Fruit fly (Drosophila melanogaster) whole organism, embryonic: ENCODE measurements around the gene Alp13.
A peak's percentile ranks its signal among the peaks of the same experiment; 100 is the strongest.

Experiments used
- ATbp ChIP-seq: fragments of 200-800 bp; sonication (Bioruptor generic); optimal IDR thresholded peaks from 2 replicates; lab custom pipeline; 2017; ENCODE audit warnings: missing biosample characterization, mild to moderate bottlenecking, missing genetic modification characterization, missing genetic modification reagents
- Abd-B ChIP-seq: fragments of 200-800 bp; sonication (Bioruptor generic); optimal IDR thresholded peaks from 2 replicates; lab custom pipeline; 2018; ENCODE audit warnings: missing biosample characterization, mild to moderate bottlenecking, missing genetic modification characterization, moderate library complexity
- Asciz ChIP-seq: fragments of 200-800 bp; sonication (Bioruptor generic); optimal IDR thresholded peaks from 2 replicates; lab custom pipeline; 2017; ENCODE audit warnings: missing biosample characterization, mild to moderate bottlenecking, missing genetic modification characterization, missing genetic modification reagents
- Bgb ChIP-seq: fragments of 200-800 bp; sonication (Bioruptor generic); IDR thresholded peaks from 2 replicates; pipeline ENCODE4 v1.3.6; 2022; ENCODE audit warnings: missing biosample characterization, missing genetic modification characterization; ENCODE audit not compliant: partially characterized antibody
- CG1024 ChIP-seq: fragments of 200-800 bp; sonication (Bioruptor generic); IDR thresholded peaks from 2 replicates; pipeline ENCODE4 v1.3.6; 2022; ENCODE audit warnings: missing biosample characterization, missing genetic modification characterization
- CG10274 ChIP-seq: fragments of 200-800 bp; sonication (Bioruptor generic); optimal IDR thresholded peaks from 3 replicates; lab custom pipeline; 2017; ENCODE audit warnings: missing biosample characterization, mild to moderate bottlenecking, missing genetic modification characterization
- CG10462 ChIP-seq: fragments of 200-800 bp; sonication (Bioruptor generic); optimal IDR thresholded peaks from 2 replicates; lab custom pipeline; 2016; ENCODE audit warnings: missing biosample characterization, missing genetic modification characterization
- CG10565 ChIP-seq: fragments of 200-800 bp; sonication (Bioruptor generic); optimal IDR thresholded peaks from 3 replicates; lab custom pipeline; 2016; ENCODE audit warnings: missing biosample characterization, mild to moderate bottlenecking, missing genetic modification characterization
- CG11398 ChIP-seq: fragments of 200-800 bp; sonication (Bioruptor generic); optimal IDR thresholded peaks from 2 replicates; lab custom pipeline; 2016; ENCODE audit warnings: missing biosample characterization, missing genetic modification characterization
- CG11695 ChIP-seq: fragments of 200-800 bp; sonication (Bioruptor generic); IDR thresholded peaks from 3 replicates; pipeline ENCODE4 v1.3.6; 2022; ENCODE audit warnings: missing biosample characterization, missing genetic modification characterization
- CG12659 ChIP-seq: fragments of 200-800 bp; sonication (Bioruptor generic); optimal IDR thresholded peaks from 3 replicates; lab custom pipeline; 2017; ENCODE audit warnings: mild to moderate bottlenecking, missing biosample characterization, missing genetic modification reagents, missing genetic modification characterization
- CG13123 ChIP-seq: fragments of 200-800 bp; sonication (Bioruptor generic); optimal IDR thresholded peaks from 2 replicates; lab custom pipeline; 2016; ENCODE audit warnings: missing biosample characterization, missing genetic modification characterization
- CG1602 ChIP-seq: fragments of 200-800 bp; sonication (Bioruptor generic); optimal IDR thresholded peaks from 3 replicates; lab custom pipeline; 2016; ENCODE audit warnings: missing biosample characterization, missing genetic modification characterization
- CG17802 ChIP-seq: fragments of 200-800 bp; sonication (Bioruptor generic); optimal IDR thresholded peaks from 2 replicates; lab custom pipeline; 2018; ENCODE audit warnings: missing biosample characterization, mild to moderate bottlenecking, missing genetic modification characterization, moderate library complexity
- CG18619 ChIP-seq: fragments of 200-800 bp; sonication (Bioruptor generic); optimal IDR thresholded peaks from 3 replicates; lab custom pipeline; 2017; ENCODE audit warnings: missing biosample characterization, mild to moderate bottlenecking, missing genetic modification characterization
- CG30431 ChIP-seq: fragments of 200-800 bp; sonication (Bioruptor generic); optimal IDR thresholded peaks from 2 replicates; lab custom pipeline; 2017; ENCODE audit warnings: missing biosample characterization, missing genetic modification characterization
- CG34224 ChIP-seq: fragments of 200-800 bp; sonication (Bioruptor generic); IDR thresholded peaks from 3 replicates; pipeline ENCODE4 v1.3.6; 2022; ENCODE audit warnings: missing biosample characterization, missing genetic modification characterization; ENCODE audit not compliant: partially characterized antibody
- CG4328 ChIP-seq: fragments of 200-800 bp; sonication (Bioruptor generic); optimal IDR thresholded peaks from 3 replicates; lab custom pipeline; 2017; ENCODE audit warnings: missing biosample characterization, missing genetic modification reagents, missing genetic modification characterization
- CG4404 ChIP-seq: fragments of 200-800 bp; sonication (Bioruptor generic); IDR thresholded peaks from 2 replicates; pipeline ENCODE4 v1.3.6; 2022; ENCODE audit warnings: missing biosample characterization, missing genetic modification characterization
- CG4820 ChIP-seq: fragments of 200-800 bp; sonication (Bioruptor generic); optimal IDR thresholded peaks from 3 replicates; lab custom pipeline; 2016; ENCODE audit warnings: missing biosample characterization, missing genetic modification characterization
- CG5180 ChIP-seq: fragments of 200-800 bp; sonication (Bioruptor generic); optimal IDR thresholded peaks from 3 replicates; lab custom pipeline; 2017; ENCODE audit warnings: missing biosample characterization, missing genetic modification characterization, mild to moderate bottlenecking, moderate library complexity, missing genetic modification reagents
- Deaf1 ChIP-seq: fragments of 200-800 bp; optimal IDR thresholded peaks from 3 replicates; lab custom pipeline; 2019; ENCODE audit warnings: missing biosample characterization, mild to moderate bottlenecking, missing genetic modification characterization, moderate library complexity
- Dip3 ChIP-seq: fragments of 200-800 bp; sonication (Bioruptor generic); optimal IDR thresholded peaks from 3 replicates; lab custom pipeline; 2016; ENCODE audit warnings: missing biosample characterization, missing genetic modification characterization
- Doc2 ChIP-seq: fragments of 200-800 bp; sonication (Bioruptor generic); IDR thresholded peaks from 2 replicates; pipeline ENCODE4 v1.3.6; 2022; ENCODE audit warnings: missing biosample characterization, missing genetic modification characterization
- Dref ChIP-seq: fragments of 200-800 bp; sonication (Bioruptor generic); IDR thresholded peaks from 2 replicates; pipeline ENCODE4 v1.3.6; 2022; ENCODE audit warnings: missing biosample characterization, missing genetic modification characterization
- H2.0 ChIP-seq: fragments of 200-800 bp; sonication (Bioruptor generic); IDR thresholded peaks from 2 replicates; pipeline ENCODE4 v1.3.6; 2022; ENCODE audit warnings: missing biosample characterization, missing genetic modification characterization
- Hr39 ChIP-seq: fragments of >200 bp; optimal IDR thresholded peaks from 2 replicates; lab custom pipeline; 2017
- Lpt ChIP-seq: fragments of >200 bp; optimal IDR thresholded peaks from 2 replicates; lab custom pipeline; 2018; ENCODE audit warnings: missing biosample characterization, missing genetic modification characterization
- MBD-R2 ChIP-seq: fragments of 200-800 bp; sonication (Bioruptor generic); IDR thresholded peaks from 2 replicates; pipeline ENCODE4 v1.3.6; 2022; ENCODE audit warnings: missing biosample characterization, missing genetic modification characterization
- Neu2 ChIP-seq: fragments of 200-800 bp; sonication (Bioruptor generic); optimal IDR thresholded peaks from 3 replicates; lab custom pipeline; 2016; ENCODE audit warnings: missing biosample characterization, missing genetic modification characterization, borderline replicate concordance
- Sin3A ChIP-seq: fragments of >200 bp; optimal IDR thresholded peaks from 2 replicates; lab custom pipeline; 2018
- Sox102F ChIP-seq: fragments of 200-800 bp; sonication (Bioruptor generic); optimal IDR thresholded peaks from 2 replicates; lab custom pipeline; 2018; ENCODE audit warnings: missing biosample characterization, mild to moderate bottlenecking, missing genetic modification characterization, moderate library complexity
- ab ChIP-seq: fragments of 200-800 bp; sonication (Bioruptor generic); optimal IDR thresholded peaks from 2 replicates; lab custom pipeline; 2016; ENCODE audit warnings: missing biosample characterization, missing genetic modification characterization
- bab2 ChIP-seq: fragments of 200-800 bp; sonication (Bioruptor generic); optimal IDR thresholded peaks from 2 replicates; lab custom pipeline; 2016; ENCODE audit warnings: missing biosample characterization, missing genetic modification characterization
- dysf ChIP-seq: fragments of 200-800 bp; sonication (Bioruptor generic); IDR thresholded peaks from 3 replicates; pipeline ENCODE4 v1.3.6; 2022; ENCODE audit warnings: missing biosample characterization, missing genetic modification characterization
- fu2 ChIP-seq: fragments of 200-800 bp; sonication (Bioruptor generic); optimal IDR thresholded peaks from 2 replicates; lab custom pipeline; 2016; ENCODE audit warnings: missing biosample characterization, missing genetic modification characterization
- gce ChIP-seq: fragments of 200-800 bp; sonication (Bioruptor generic); IDR thresholded peaks from 3 replicates; pipeline ENCODE4 v1.3.6; 2022; ENCODE audit warnings: missing biosample characterization, missing genetic modification characterization
- gcm ChIP-seq: fragments of 200-800 bp; sonication (Bioruptor generic); optimal IDR thresholded peaks from 2 replicates; lab custom pipeline; 2019; ENCODE audit warnings: missing biosample characterization, mild to moderate bottlenecking, missing genetic modification characterization, moderate library complexity
- gfzf ChIP-seq: fragments of 200-800 bp; sonication (Bioruptor generic); optimal IDR thresholded peaks from 2 replicates; lab custom pipeline; 2016; ENCODE audit warnings: missing biosample characterization, mild to moderate bottlenecking, missing genetic modification characterization, moderate library complexity
- jumu ChIP-seq: fragments of 200-800 bp; sonication (Bioruptor generic); optimal IDR thresholded peaks from 3 replicates; lab custom pipeline; 2016; ENCODE audit warnings: missing biosample characterization, missing genetic modification characterization
- lmd ChIP-seq: fragments of 200-800 bp; sonication (Bioruptor generic); IDR thresholded peaks from 2 replicates; pipeline ENCODE4 v1.3.6; 2022; ENCODE audit warnings: missing biosample characterization, missing genetic modification characterization
- pb ChIP-seq: fragments of 200-800 bp; sonication (Bioruptor generic); optimal IDR thresholded peaks from 3 replicates; lab custom pipeline; 2016; ENCODE audit warnings: missing biosample characterization, missing genetic modification characterization
- pho ChIP-seq: fragments of 200-800 bp; sonication (Bioruptor generic); optimal IDR thresholded peaks from 2 replicates; lab custom pipeline; 2016; ENCODE audit warnings: missing biosample characterization, missing genetic modification characterization
- salm ChIP-seq: fragments of 200-800 bp; sonication (Bioruptor generic); optimal IDR thresholded peaks from 2 replicates; lab custom pipeline; 2018; ENCODE audit warnings: missing biosample characterization, mild to moderate bottlenecking, missing genetic modification characterization
- so ChIP-seq: fragments of 200-800 bp; sonication (Bioruptor generic); IDR thresholded peaks from 3 replicates; pipeline ENCODE4 v1.3.6; 2022; ENCODE audit warnings: missing biosample characterization, missing genetic modification characterization
- sob ChIP-seq: fragments of 200-800 bp; sonication (Bioruptor generic); IDR thresholded peaks from 2 replicates; pipeline ENCODE4 v1.3.6; 2022; ENCODE audit warnings: missing biosample characterization, missing genetic modification characterization
- tio ChIP-seq: fragments of 200-800 bp; sonication (Bioruptor generic); optimal IDR thresholded peaks from 2 replicates; lab custom pipeline; 2017; ENCODE audit warnings: missing biosample characterization, missing genetic modification characterization, inconsistent platforms
- tx ChIP-seq: fragments of 200-800 bp; sonication (Bioruptor generic); optimal IDR thresholded peaks from 2 replicates; lab custom pipeline; 2016; ENCODE audit warnings: missing biosample characterization, missing genetic modification characterization
- wor ChIP-seq: fragments of 200-800 bp; sonication (Bioruptor generic); IDR thresholded peaks from 2 replicates; pipeline ENCODE4 v1.3.6; 2022; ENCODE audit warnings: missing biosample characterization, missing genetic modification characterization
- yki ChIP-seq: fragments of >200 bp; optimal IDR thresholded peaks from 3 replicates; lab custom pipeline; 2018
- zfh1 ChIP-seq: fragments of 200-800 bp; sonication (Bioruptor generic); IDR thresholded peaks from 3 replicates; pipeline ENCODE4 v1.3.6; 2022; ENCODE audit warnings: missing biosample characterization, missing genetic modification characterization

Gene Alp13

DNA sequence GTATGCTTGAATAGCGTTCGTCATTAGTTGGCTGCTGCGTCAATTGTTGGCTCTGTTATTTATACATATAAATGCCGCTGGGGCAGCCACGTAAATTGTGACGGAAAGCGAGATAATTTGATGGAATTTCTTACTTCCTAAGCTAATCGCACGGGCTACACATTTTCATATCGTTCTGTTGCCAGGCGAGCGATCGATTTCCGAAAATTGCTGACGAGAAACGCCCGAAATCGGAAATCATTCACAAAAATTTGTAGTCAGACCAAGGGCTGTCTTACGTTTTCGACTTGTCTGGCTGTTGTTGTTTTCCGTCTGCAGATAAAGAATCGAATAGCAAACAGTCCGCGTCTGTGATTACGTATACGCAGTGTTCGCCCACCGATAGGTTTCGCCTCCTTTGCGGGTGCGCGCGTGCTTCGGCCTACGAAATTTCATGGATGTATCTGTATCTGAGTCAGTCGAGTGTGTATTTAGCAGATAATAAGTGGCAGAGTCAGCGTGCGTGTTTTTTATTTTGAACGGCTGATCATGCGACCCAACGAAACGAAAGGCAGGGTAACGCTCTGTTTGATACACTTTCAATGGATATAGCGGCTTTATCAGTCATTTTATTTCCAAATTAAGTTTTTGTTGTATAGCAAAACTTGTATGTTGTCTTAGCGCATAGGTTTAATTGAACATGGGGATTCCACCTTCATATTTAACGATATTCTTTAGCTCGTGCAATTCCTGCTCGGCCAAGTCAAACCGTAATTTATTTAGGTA lies 22.5 kb upstream of the Alp13 start (continued):
- peak; percentile 79 for TF ChIP-seq dysf (GFP tag; lab: Robert Waterston, UW)
- TF ChIP-seq ab, result no peak
- peak; percentile 56 for TF ChIP-seq tx
- TF ChIP-seq pb (GFP tag; lab: Kevin White, UChicago), result peak; percentile 31
- peak; percentile 51 for TF ChIP-seq ATbp (GFP tag; lab: Kevin White, UChicago)
- no peak for TF ChIP-seq gfzf
- TF ChIP-seq CG11398, result peak; percentile 58
- TF ChIP-seq Deaf1, result peak; percentile 68
- TF ChIP-seq zfh1 (GFP tag; lab: Robert Waterston, UW), result peak; percentile 53; the same call in 2 of the 3 replicates
- TF ChIP-seq CG10274 (GFP tag; lab: Kevin White, UChicago), result peak; percentile 78
- TF ChIP-seq wor (GFP tag; lab: Robert Waterston, UW), result no peak
- TF ChIP-seq Abd-B (GFP tag; lab: Kevin White, UChicago), result no peak
- peak; percentile 67 for TF ChIP-seq CG12659 (GFP tag; lab: Kevin White, UChicago)
- TF ChIP-seq CG13123 (GFP tag; lab: Kevin White, UChicago), result no peak
- no peak for TF ChIP-seq Dref (GFP tag; lab: Robert Waterston, UW)
- TF ChIP-seq Doc2 (GFP tag; lab: Robert Waterston, UW), result no peak
- no peak for TF ChIP-seq Neu2
- peak; percentile 68 for TF ChIP-seq lmd
- peak; percentile 24 for TF ChIP-seq gcm (GFP tag; lab: Kevin White, UChicago)
- TF ChIP-seq Lpt (GFP tag; lab: Kevin White, UChicago), result no peak
- TF ChIP-seq Bgb, result no peak
- no peak for TF ChIP-seq gce
- TF ChIP-seq salm (tag; lab: Kevin White, UChicago), result peak; percentile 42
- TF ChIP-seq sob (GFP tag; lab: Robert Waterston, UW), result peak; percentile 64
- peak; percentile 62; the same call in 1 of the 3 replicates for TF ChIP-seq so
- TF ChIP-seq CG30431 (GFP tag; lab: Kevin White, UChicago), result peak; percentile 45
- TF ChIP-seq fu2 (GFP tag; lab: Kevin White, UChicago), result peak; percentile 34
- TF ChIP-seq CG17802 (tag; lab: Kevin White, UChicago), result no peak
- peak; percentile 35; the same call in 1 of the 3 replicates for TF ChIP-seq CG34224 (GFP tag; lab: Robert Waterston, UW)
- TF ChIP-seq CG4820 (GFP tag; lab: Kevin White, UChicago), result peak; percentile 33
- no peak for TF ChIP-seq CG4404 (GFP tag; lab: Robert Waterston, UW)
- TF ChIP-seq CG10462 (GFP tag; lab: Kevin White, UChicago), result peak; percentile 13
- peak; percentile 50 for TF ChIP-seq pho (GFP tag; lab: Kevin White, UChicago)
- TF ChIP-seq CG1602 (GFP tag; lab: Kevin White, UChicago), result peak; percentile 17
- TF ChIP-seq CG10565 (GFP tag; lab: Kevin White, UChicago), result no peak
- peak; percentile 66 for TF ChIP-seq bab2 (GFP tag; lab: Kevin White, UChicago)
- peak; percentile 61 for TF ChIP-seq H2.0 (GFP tag; lab: Robert Waterston, UW)
- peak; percentile 43; the same call in 1 of the 2 replicates for TF ChIP-seq MBD-R2 (GFP tag; lab: Robert Waterston, UW)
- TF ChIP-seq CG5180 (GFP tag; lab: Kevin White, UChicago), result peak; percentile 27
- peak; percentile 57 for TF ChIP-seq CG4328 (GFP tag; lab: Kevin White, UChicago)
- TF ChIP-seq Sox102F, result peak; percentile 71
- TF ChIP-seq Asciz (GFP tag; lab: Kevin White, UChicago), result peak; percentile 55
- TF ChIP-seq CG1024 (GFP tag; lab: Robert Waterston, UW), result no peak
- no peak for TF ChIP-seq yki (lab: Kevin White, UChicago)
- peak; percentile 62 for TF ChIP-seq CG18619 (GFP tag; lab: Kevin White, UChicago)
- 0 out of 3 replicates have a peak, but pooled peaks have one; percentile 29 for TF ChIP-seq CG11695 (GFP tag; lab: Robert Waterston, UW)
- TF ChIP-seq tio, result no peak
- no peak for TF ChIP-seq Hr39 (lab: Kevin White, UChicago)
- no peak for TF ChIP-seq Sin3A (lab: Kevin White, UChicago)
- TF ChIP-seq jumu (GFP tag; lab: Kevin White, UChicago), result peak; percentile 70
- TF ChIP-seq Dip3 (GFP tag; lab: Kevin White, UChicago), result peak; percentile 60
